Worm (Caenorhabditis elegans) whole organism, mixed stage, embryonic: Measurements from ENCODE around the gene oac-51.

Experiments used
- elt-1 ChIP-seq: sonication (generic microtip); optimal IDR thresholded peaks from 2 replicates; lab custom pipeline; 2017; ENCODE audit warnings: missing genetic modification characterization, mild to moderate bottlenecking, missing compliant biosample characterization, antibody characterized with exemption, moderate library complexity, borderline replicate concordance; ENCODE audit not compliant: insufficient read depth
- mab-5 ChIP-seq: fragments of 150-350 bp; optimal IDR thresholded peaks from 2 replicates; lab custom pipeline; 2014; ENCODE audit warnings: missing biosample characterization, missing genetic modification characterization
- nhr-76 ChIP-seq: sonication (generic microtip); optimal IDR thresholded peaks from 2 replicates; lab custom pipeline; 2017; ENCODE audit warnings: missing biosample characterization, missing genetic modification characterization
- unc-39 ChIP-seq: fragments of 150-350 bp; optimal IDR thresholded peaks from 2 replicates; lab custom pipeline; 2014; ENCODE audit warnings: missing biosample characterization, missing genetic modification characterization

DNA sequence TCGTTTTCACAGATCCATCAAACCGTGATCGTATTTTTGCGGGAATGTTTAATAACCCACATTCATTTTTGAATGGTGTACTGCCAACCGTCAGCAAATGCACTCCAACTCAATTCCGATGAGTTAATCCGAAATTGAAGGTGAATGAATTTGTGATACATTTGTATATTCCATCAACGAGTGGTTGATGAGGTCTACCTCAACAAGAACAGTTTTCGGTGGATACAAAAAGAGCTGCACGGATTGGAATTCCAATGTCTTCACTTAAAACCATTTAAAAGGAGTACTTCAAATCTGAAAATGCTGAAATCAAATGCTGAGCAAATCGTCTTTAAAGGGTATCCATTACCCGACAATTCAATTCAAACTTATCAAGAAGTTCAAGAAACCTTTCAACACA, 47.3 kb upstream of the oac-51 start, which contains the start of gene F15E6.5:
- TF ChIP-seq mab-5 (no peak), nhr-76 (no peak), unc-39 (tag; lab: Kevin White, UChicago) (no peak), elt-1 (tag; lab: Kevin White, UChicago) (no peak)
